Worm (Caenorhabditis elegans) whole organism, late embryonic: Measurements from ENCODE around the gene fbxa-220.

Source experiments
- C38D4.7 ChIP-seq: fragments of 200-800 bp; sonication (Bioruptor generic); optimal IDR thresholded peaks from 2 replicates; lab custom pipeline; 2018; ENCODE audit warnings: mild to moderate bottlenecking, missing genetic modification characterization, moderate library complexity, missing compliant biosample characterization
- F13H6.1 ChIP-seq: sonication (generic microtip); optimal IDR thresholded peaks from 2 replicates; lab custom pipeline; 2016; ENCODE audit warnings: missing genetic modification characterization, missing compliant biosample characterization
- K02D7.2 ChIP-seq: sonication (generic microtip); optimal IDR thresholded peaks from 2 replicates; lab custom pipeline; 2017; ENCODE audit warnings: mild to moderate bottlenecking, missing genetic modification characterization, missing compliant biosample characterization
- T23F11.4 ChIP-seq: fragments of 200-800 bp; sonication (Bioruptor generic); optimal IDR thresholded peaks from 2 replicates; lab custom pipeline; 2018; ENCODE audit warnings: mild to moderate bottlenecking, missing genetic modification characterization, missing compliant biosample characterization
- Y22D7AL.16 ChIP-seq: sonication (generic microtip); optimal IDR thresholded peaks from 2 replicates; lab custom pipeline; 2016; ENCODE audit warnings: missing genetic modification characterization, missing compliant biosample characterization
- ahr-1 ChIP-seq: sonication (generic microtip); optimal IDR thresholded peaks from 2 replicates; lab custom pipeline; 2016; ENCODE audit warnings: missing genetic modification characterization, missing compliant biosample characterization
- ceh-18 ChIP-seq: sonication (generic microtip); optimal IDR thresholded peaks from 2 replicates; lab custom pipeline; 2016; ENCODE audit warnings: missing genetic modification characterization, missing compliant biosample characterization
- ceh-19 ChIP-seq: fragments of 200-800 bp; sonication (Bioruptor generic); optimal IDR thresholded peaks from 2 replicates; lab custom pipeline; 2018; ENCODE audit warnings: mild to moderate bottlenecking, missing genetic modification characterization, missing compliant biosample characterization
- ceh-24 ChIP-seq: sonication (generic microtip); optimal IDR thresholded peaks from 2 replicates; lab custom pipeline; 2016; ENCODE audit warnings: mild to moderate bottlenecking, missing genetic modification characterization, missing compliant biosample characterization
- ceh-30 ChIP-seq: fragments of 150-350 bp; optimal IDR thresholded peaks from 2 replicates; lab custom pipeline; 2014; ENCODE audit warnings: missing biosample characterization, missing genetic modification characterization
- ceh-31 ChIP-seq: sonication (generic microtip); optimal IDR thresholded peaks from 2 replicates; lab custom pipeline; 2016; ENCODE audit warnings: missing genetic modification characterization, missing compliant biosample characterization
- ceh-45 ChIP-seq: fragments of 200-800 bp; sonication (Bioruptor generic); IDR thresholded peaks from 2 replicates; pipeline ENCODE4 v1.3.6; 2022; ENCODE audit warnings: missing genetic modification reagents, missing genetic modification characterization, missing compliant biosample characterization
- ceh-9 ChIP-seq: sonication (generic microtip); optimal IDR thresholded peaks from 2 replicates; lab custom pipeline; 2016; ENCODE audit warnings: mild to moderate bottlenecking, missing genetic modification characterization, inconsistent platforms, missing compliant biosample characterization
- che-1 ChIP-seq: sonication (generic microtip); optimal IDR thresholded peaks from 2 replicates; lab custom pipeline; 2016; ENCODE audit warnings: mild to moderate bottlenecking, missing genetic modification characterization, missing compliant biosample characterization
- dve-1 ChIP-seq: sonication (generic microtip); optimal IDR thresholded peaks from 2 replicates; lab custom pipeline; 2017; ENCODE audit warnings: antibody characterized with exemption, mild to moderate bottlenecking, missing genetic modification characterization, missing compliant biosample characterization
- ets-4 ChIP-seq: sonication (generic microtip); optimal IDR thresholded peaks from 2 replicates; lab custom pipeline; 2016; ENCODE audit warnings: missing genetic modification characterization, missing compliant biosample characterization
- fkh-10 ChIP-seq: fragments of 150-350 bp; optimal IDR thresholded peaks from 2 replicates; lab custom pipeline; 2014; ENCODE audit warnings: missing biosample characterization, missing genetic modification reagents, missing genetic modification characterization
- hlh-13 ChIP-seq: fragments of 200-800 bp; sonication (Bioruptor generic); optimal IDR thresholded peaks from 2 replicates; lab custom pipeline; 2018; ENCODE audit warnings: mild to moderate bottlenecking, missing genetic modification characterization, missing compliant biosample characterization
- hlh-6 ChIP-seq: sonication (generic microtip); optimal IDR thresholded peaks from 2 replicates; lab custom pipeline; 2016; ENCODE audit warnings: missing genotype, missing genetic modification characterization, missing compliant biosample characterization
- hlh-8 ChIP-seq: sonication (generic microtip); optimal IDR thresholded peaks from 2 replicates; lab custom pipeline; 2016; ENCODE audit warnings: missing genotype, missing genetic modification characterization, missing compliant biosample characterization
- lin-11 ChIP-seq: fragments of 200-800 bp; sonication (Bioruptor generic); optimal IDR thresholded peaks from 2 replicates; lab custom pipeline; 2018; ENCODE audit warnings: mild to moderate bottlenecking, missing genetic modification characterization, missing compliant biosample characterization
- mec-3 ChIP-seq: sonication (generic microtip); optimal IDR thresholded peaks from 2 replicates; lab custom pipeline; 2016; ENCODE audit warnings: borderline replicate concordance, missing genetic modification characterization, missing compliant biosample characterization
- nhr-11 ChIP-seq: fragments of 150-350 bp; optimal IDR thresholded peaks from 2 replicates; lab custom pipeline; 2014; ENCODE audit warnings: missing biosample characterization, missing genetic modification characterization
- odd-2 ChIP-seq: sonication (generic microtip); optimal IDR thresholded peaks from 2 replicates; lab custom pipeline; 2017; ENCODE audit warnings: antibody characterized with exemption, mild to moderate bottlenecking, missing genetic modification characterization, missing compliant biosample characterization
- pag-3 ChIP-seq: sonication (generic microtip); optimal IDR thresholded peaks from 2 replicates; lab custom pipeline; 2016; ENCODE audit warnings: missing compliant biosample characterization, missing genetic modification characterization, borderline replicate concordance
- pat-9 ChIP-seq: fragments of 200-800 bp; sonication (Bioruptor generic); optimal IDR thresholded peaks from 2 replicates; lab custom pipeline; 2018; ENCODE audit warnings: mild to moderate bottlenecking, missing genetic modification characterization, moderate library complexity, missing compliant biosample characterization
- pha-2 ChIP-seq: sonication (generic microtip); optimal IDR thresholded peaks from 2 replicates; lab custom pipeline; 2017; ENCODE audit warnings: mild to moderate bottlenecking, missing genetic modification characterization, missing compliant biosample characterization
- ref-2 ChIP-seq: sonication (generic microtip); optimal IDR thresholded peaks from 2 replicates; lab custom pipeline; 2016; ENCODE audit warnings: missing genetic modification characterization, missing compliant biosample characterization
- sdc-2 ChIP-seq: sonication (generic microtip); optimal IDR thresholded peaks from 2 replicates; lab custom pipeline; 2016; ENCODE audit warnings: missing genotype, missing genetic modification characterization, missing compliant biosample characterization
- sox-4 ChIP-seq: sonication (generic microtip); optimal IDR thresholded peaks from 2 replicates; lab custom pipeline; 2017; ENCODE audit warnings: mild to moderate bottlenecking, missing genetic modification characterization, inconsistent platforms, missing compliant biosample characterization
- syd-9 ChIP-seq: sonication (generic microtip); optimal IDR thresholded peaks from 2 replicates; lab custom pipeline; 2016; ENCODE audit warnings: mild to moderate bottlenecking, missing genetic modification characterization, moderate library complexity, missing compliant biosample characterization
- tbx-2 ChIP-seq: sonication (generic microtip); optimal IDR thresholded peaks from 2 replicates; lab custom pipeline; 2016; ENCODE audit warnings: missing genetic modification characterization, missing compliant biosample characterization
- tbx-7 ChIP-seq: sonication (generic microtip); optimal IDR thresholded peaks from 2 replicates; lab custom pipeline; 2016; ENCODE audit warnings: missing genotype, missing genetic modification characterization, missing compliant biosample characterization
- unc-3 ChIP-seq, 2 experiments: fragments of 200-800 bp in 1 of 2; sonication (Bioruptor generic) in 1 of 2; sonication (generic microtip) in 1 of 2; conservative IDR thresholded peaks in 1 of 2; optimal IDR thresholded peaks in 1 of 2; 2 replicates each; pipeline versions ENCODE4 v1.3.6 to Lab custom; 2016 to 2022; ENCODE audit warnings: missing compliant biosample characterization in 2 of 2, missing genetic modification characterization in 2 of 2, missing genetic modification reagents in 1 of 2
- unc-42 ChIP-seq: sonication (generic microtip); optimal IDR thresholded peaks from 2 replicates; lab custom pipeline; 2016; ENCODE audit warnings: missing genotype, missing genetic modification characterization, missing compliant biosample characterization
- unc-55 ChIP-seq: sonication (generic microtip); optimal IDR thresholded peaks from 2 replicates; lab custom pipeline; 2017; ENCODE audit warnings: missing biosample characterization, missing genetic modification reagents, missing genetic modification characterization
- unc-86 ChIP-seq: sonication (generic microtip); optimal IDR thresholded peaks from 2 replicates; lab custom pipeline; 2016; ENCODE audit warnings: missing genetic modification characterization, missing compliant biosample characterization
- zip-5 ChIP-seq: sonication (generic microtip); optimal IDR thresholded peaks from 2 replicates; lab custom pipeline; 2016; ENCODE audit warnings: missing genetic modification characterization, missing compliant biosample characterization
- ztf-16 ChIP-seq: sonication (generic microtip); optimal IDR thresholded peaks from 2 replicates; lab custom pipeline; 2017; ENCODE audit warnings: missing genetic modification characterization, missing compliant biosample characterization

Gene fbxa-220

ce11 chrIII:11457911-11458310, 26.1 kb downstream of the fbxa-220 start:
- TF ChIP-seq dve-1 (no peak), unc-42 (tag; lab: Kevin White, UChicago) (peak; percentile 92)

ce11 chrIII:11456577-11456976, 27.4 kb downstream of the fbxa-220 start, which contains the start of gene plr-1:
TSS of gene plr-1 (plus strand) at chrIII:11456877.
- TF ChIP-seq pag-3, result no peak
- TF ChIP-seq ceh-19 (GFP tag; lab: Kevin White, UChicago), result no peak
- no peak for TF ChIP-seq odd-2 (tag; lab: Kevin White, UChicago)
- TF ChIP-seq syd-9, result no peak
- TF ChIP-seq sox-4, result no peak
- no peak for TF ChIP-seq K02D7.2 (tag; lab: Kevin White, UChicago)
- TF ChIP-seq ahr-1 (tag; lab: Kevin White, UChicago), result no peak
- no peak for TF ChIP-seq ceh-24 (tag; lab: Kevin White, UChicago)
- TF ChIP-seq che-1, result no peak

- no peak for TF ChIP-seq nhr-11
- no peak for TF ChIP-seq ceh-30 (tag; lab: Kevin White, UChicago)
- no peak for TF ChIP-seq ets-4 (tag; lab: Kevin White, UChicago)
- TF ChIP-seq hlh-8 (tag; lab: Kevin White, UChicago), result peak; percentile 88
- peak; percentile 26 for TF ChIP-seq sdc-2 (tag; lab: Kevin White, UChicago)
- TF ChIP-seq unc-55, result peak; percentile 60
- no peak for TF ChIP-seq unc-42 (tag; lab: Kevin White, UChicago)
- no peak for TF ChIP-seq pha-2 (tag; lab: Kevin White, UChicago)
- no peak for TF ChIP-seq C38D4.7 (GFP tag; lab: Kevin White, UChicago)
Measured at ce11 chrIII:11453970-11454369, 30.0 kb downstream of the fbxa-220 start.

- TF ChIP-seq ztf-16 (no peak), unc-55 (peak; percentile 96)
Measured at ce11 chrIII:11452530-11452929, 31.5 kb downstream of the fbxa-220 start.

ce11 chrIII:11451380-11451779, 32.6 kb downstream of the fbxa-220 start:
- TF ChIP-seq pag-3, result no peak
- no peak for TF ChIP-seq ref-2 (tag; lab: Kevin White, UChicago)
- no peak for TF ChIP-seq tbx-2 (tag; lab: Kevin White, UChicago)
- TF ChIP-seq ceh-31, result no peak
- no peak for TF ChIP-seq fkh-10 (GFP tag; lab: Kevin White, UChicago)
- TF ChIP-seq ceh-9 (tag; lab: Kevin White, UChicago), result no peak
- TF ChIP-seq unc-86 (tag; lab: Kevin White, UChicago), result no peak
- no peak for TF ChIP-seq F13H6.1 (tag; lab: Kevin White, UChicago)
- no peak for TF ChIP-seq C38D4.7 (GFP tag; lab: Kevin White, UChicago)

- TF ChIP-seq ceh-45 (GFP tag; lab: Robert Waterston, UW) (no peak), unc-55 (no peak), Y22D7AL.16 (no peak), T23F11.4 (no peak), pat-9 (tag; lab: Kevin White, UChicago) (no peak), sdc-2 (tag; lab: Kevin White, UChicago) (no peak), unc-3 (GFP tag; conservative IDR thresholded peaks at IDR 0.05; lab: Robert Waterston, UW) (no peak), unc-3 (tag; optimal IDR thresholded peaks at IDR 0.05; lab: Kevin White, UChicago) (no peak), F13H6.1 (tag; lab: Kevin White, UChicago) (no peak), hlh-13 (GFP tag; lab: Kevin White, UChicago) (no peak), mec-3 (no peak), zip-5 (tag; lab: Kevin White, UChicago) (no peak), lin-11 (tag; lab: Kevin White, UChicago) (no peak), ceh-18 (no peak), hlh-6 (tag; lab: Kevin White, UChicago) (no peak), tbx-7 (tag; lab: Kevin White, UChicago) (no peak), ceh-9 (tag; lab: Kevin White, UChicago) (no peak)
- TF ChIP-seq, all 69 proteins: peak for 0
Measured at ce11 chrIII:11448330-11448729, 35.7 kb downstream of the fbxa-220 start.
